Worm (Caenorhabditis elegans) whole organism, L1 larva: ENCODE results near the gene his-8.

Experiments
- C04F5.9 ChIP-seq: sonication (generic microtip); optimal IDR thresholded peaks from 2 replicates; lab custom pipeline; 2016; ENCODE audit warnings: missing genetic modification characterization, missing compliant biosample characterization
- alr-1 ChIP-seq: fragments of 200-800 bp; sonication (Bioruptor generic); optimal IDR thresholded peaks from 2 replicates; lab custom pipeline; 2018; ENCODE audit warnings: borderline replicate concordance, mild to moderate bottlenecking, missing genetic modification characterization, missing compliant biosample characterization
- nhr-85 ChIP-seq: sonication (generic microtip); peaks from one replicate; lab custom pipeline; 2016; ENCODE audit warnings: missing genetic modification characterization, inconsistent platforms, missing compliant biosample characterization
- vab-15 ChIP-seq: sonication (generic microtip); optimal IDR thresholded peaks from 2 replicates; lab custom pipeline; 2017; ENCODE audit warnings: missing genotype, mild to moderate bottlenecking, missing genetic modification characterization, missing compliant biosample characterization
- zag-1 ChIP-seq: fragments of 150-350 bp; optimal IDR thresholded peaks from 2 replicates; lab custom pipeline; 2014; ENCODE audit warnings: missing biosample characterization, missing genetic modification characterization
- ztf-11 ChIP-seq, 2 experiments: sonication (generic microtip); optimal IDR thresholded peaks; 2 replicates each; lab custom pipeline; 2016 to 2017; ENCODE audit warnings: missing genetic modification characterization in 2 of 2, missing biosample characterization in 1 of 2, missing compliant biosample characterization in 1 of 2

- TF ChIP-seq zag-1 (tag; lab: Kevin White, UChicago) (no peak), ztf-11 (tag; optimal IDR thresholded peaks at IDR 0.05; lab: Kevin White, UChicago) (no peak), C04F5.9 (no peak), vab-15 (tag; lab: Kevin White, UChicago) (no peak), nhr-85 (tag; lab: Kevin White, UChicago) (no peak), alr-1 (tag; lab: Kevin White, UChicago) (no peak)
Measured at ce11 chrV:8518283-8518682, 14.6 kb downstream of the his-8 start.
